Worm (Caenorhabditis elegans): ENCODE measurements around the gene Y49F6B.6.

The Y49F6B.6 gene

ce11 chrII:3472817-3473216, at the start of gene Y49F6B.6:
Gene Y49F6B.6, plus strand, starts transcription at chrII:3473117.
- TF ChIP-seq gmeb-2 (tag; optimal IDR thresholded peaks at IDR 0.05) (no peak), nhr-232 (tag; optimal IDR thresholded peaks at IDR 0.05) (no peak), ceh-24 (tag; optimal IDR thresholded peaks at IDR 0.05) (no peak), mec-3 (tag; optimal IDR thresholded peaks at IDR 0.05; ENCODE audit: borderline replicate concordance) (no peak), sdc-2 (tag; optimal IDR thresholded peaks at IDR 0.05) (no peak), unc-42 (tag; optimal IDR thresholded peaks at IDR 0.05) (no peak), ceh-34 (tag; optimal IDR thresholded peaks at IDR 0.05) (no peak), pha-4 (tag; optimal IDR thresholded peaks at IDR 0.05) (no peak), pros-1 (tag; optimal IDR thresholded peaks at IDR 0.05) (no peak), ceh-48 (tag; optimal IDR thresholded peaks at IDR 0.05) (no peak), ztf-16 (tag; optimal IDR thresholded peaks at IDR 0.05) (no peak), sox-2 (GFP tag; IDR thresholded peaks at IDR 0.05) (no peak), dmd-4 (tag; optimal IDR thresholded peaks at IDR 0.05; ENCODE audit: borderline replicate concordance) (no peak), syd-9 (tag; optimal IDR thresholded peaks at IDR 0.05) (no peak), ceh-30 (tag; optimal IDR thresholded peaks at IDR 0.05) (no peak), madf-2 (tag; optimal IDR thresholded peaks at IDR 0.05) (no peak), hlh-13 (GFP tag; optimal IDR thresholded peaks at IDR 0.05) (no peak)

- no peak for TF ChIP-seq zip-5 (tag; optimal IDR thresholded peaks at IDR 0.05)
- no peak for TF ChIP-seq che-1 (tag; optimal IDR thresholded peaks at IDR 0.05)
- no peak for TF ChIP-seq npax-4 (tag; optimal IDR thresholded peaks at IDR 0.05)
- no peak for TF ChIP-seq hlh-30 (tag; optimal IDR thresholded peaks at IDR 0.05; ENCODE audit: insufficient read depth)
- no peak for TF ChIP-seq ceh-48 (tag; optimal IDR thresholded peaks at IDR 0.05)
- TF ChIP-seq pha-4 (tag; optimal IDR thresholded peaks at IDR 0.05), result no peak
- no peak for TF ChIP-seq ceh-45 (GFP tag; IDR thresholded peaks at IDR 0.05)
- TF ChIP-seq hlh-15 (tag; optimal IDR thresholded peaks at IDR 0.05), result no peak
- no peak for TF ChIP-seq sox-4 (tag; optimal IDR thresholded peaks at IDR 0.05)
- TF ChIP-seq ets-4 (tag; optimal IDR thresholded peaks at IDR 0.05), result no peak
- TF ChIP-seq ceh-9 (tag; optimal IDR thresholded peaks at IDR 0.05), result no peak
- no peak for TF ChIP-seq dve-1 (tag; optimal IDR thresholded peaks at IDR 0.05)
- no peak for TF ChIP-seq eyg-1 (tag; optimal IDR thresholded peaks at IDR 0.05)
Observed at ce11 chrII:3425433-3425832, 47.5 kb upstream of the Y49F6B.6 start, which contains the start of gene nep-11. Gene nep-11, minus strand, starts transcription at chrII:3425533.

ce11 chrII:3428158-3428704, 44.7 kb upstream of the Y49F6B.6 start:
- TF ChIP-seq rnt-1 (tag; optimal IDR thresholded peaks at IDR 0.05), result no peak
- no peak for TF ChIP-seq ahr-1 (tag; optimal IDR thresholded peaks at IDR 0.05)
- TF ChIP-seq fkh-6 (tag; optimal IDR thresholded peaks at IDR 0.05), result no peak
- no peak for TF ChIP-seq eyg-1 (tag; optimal IDR thresholded peaks at IDR 0.05)
- TF ChIP-seq ceh-48 (tag; optimal IDR thresholded peaks at IDR 0.05), result peak; percentile 85
- no peak for TF ChIP-seq ceh-30 (tag; optimal IDR thresholded peaks at IDR 0.05)
- TF ChIP-seq pat-9 (tag; optimal IDR thresholded peaks at IDR 0.05), result no peak
- no peak for TF ChIP-seq unc-42 (tag; optimal IDR thresholded peaks at IDR 0.05)
- no peak for TF ChIP-seq che-1 (tag; optimal IDR thresholded peaks at IDR 0.05)
- no peak for TF ChIP-seq ceh-34 (tag; optimal IDR thresholded peaks at IDR 0.05)
- TF ChIP-seq Y22D7AL.16 (tag; optimal IDR thresholded peaks at IDR 0.05), result no peak
- TF ChIP-seq ztf-16 (tag; optimal IDR thresholded peaks at IDR 0.05), result no peak
- TF ChIP-seq nfya-1 (tag; optimal IDR thresholded peaks at IDR 0.05), result peak; percentile 8
- peak; percentile 28 for TF ChIP-seq hlh-30 (tag; optimal IDR thresholded peaks at IDR 0.05; ENCODE audit: insufficient read depth)
- peak; percentile 17 for TF ChIP-seq sox-4 (tag; optimal IDR thresholded peaks at IDR 0.05)
- TF ChIP-seq unc-3 (GFP tag; conservative IDR thresholded peaks at IDR 0.05), result no peak
- peak; percentile 11 for TF ChIP-seq unc-3 (tag; optimal IDR thresholded peaks at IDR 0.05)
- TF ChIP-seq hlh-8 (tag; optimal IDR thresholded peaks at IDR 0.05), result no peak
- TF ChIP-seq fkh-10 (GFP tag; optimal IDR thresholded peaks at IDR 0.05), result no peak
- TF ChIP-seq ttx-3 (tag; optimal IDR thresholded peaks at IDR 0.05), result no peak
- TF ChIP-seq ceh-6 (GFP tag; optimal IDR thresholded peaks at IDR 0.05), result no peak
- no peak for TF ChIP-seq sdc-2 (tag; optimal IDR thresholded peaks at IDR 0.05)
- peak; percentile 49 for TF ChIP-seq ceh-19 (GFP tag; optimal IDR thresholded peaks at IDR 0.05)
- TF ChIP-seq fax-1 (tag; optimal IDR thresholded peaks at IDR 0.05), result no peak
- no peak for TF ChIP-seq unc-55 (GFP tag; optimal IDR thresholded peaks at IDR 0.05)
- TF ChIP-seq gmeb-2 (tag; optimal IDR thresholded peaks at IDR 0.05), result no peak
- no peak for TF ChIP-seq pros-1 (tag; optimal IDR thresholded peaks at IDR 0.05)
